Worm (Caenorhabditis elegans) whole organism, L4 larva: ENCODE results near the gene K10C2.12.
A peak's percentile ranks its signal among the peaks of the same experiment; 100 is the strongest.

ENCODE experiments used
- D1046.2 ChIP-seq: fragments of 200-800 bp; sonication (Bioruptor generic); IDR thresholded peaks from 2 replicates; pipeline ENCODE4 v1.3.6; 2022; ENCODE audit warnings: missing genetic modification characterization, missing compliant biosample characterization
- F37D6.2 ChIP-seq: sonication (generic microtip); optimal IDR thresholded peaks from 2 replicates; lab custom pipeline; 2016; ENCODE audit warnings: mild to moderate bottlenecking, missing genetic modification characterization, missing compliant biosample characterization
- F44E2.7 ChIP-seq: fragments of 200-800 bp; sonication (Bioruptor generic); IDR thresholded peaks from 2 replicates; pipeline ENCODE4 v2.1.2; 2022; ENCODE audit warnings: missing genetic modification characterization, missing compliant biosample characterization
- F49E8.2 ChIP-seq: sonication (generic microtip); optimal IDR thresholded peaks from 2 replicates; lab custom pipeline; 2016; ENCODE audit warnings: missing compliant biosample characterization, mild to moderate bottlenecking, missing genetic modification characterization, borderline replicate concordance
- R02D3.7 ChIP-seq: fragments of 150-350 bp; sonication (generic microtip); optimal IDR thresholded peaks from 3 replicates; lab custom pipeline; 2014; ENCODE audit warnings: missing biosample characterization, missing genetic modification characterization
- Y5F2A.4 ChIP-seq: fragments of 200-800 bp; sonication (Bioruptor generic); optimal IDR thresholded peaks from 2 replicates; lab custom pipeline; 2018; ENCODE audit warnings: mild to moderate bottlenecking, missing genetic modification characterization, missing compliant biosample characterization
- ZK337.2 ChIP-seq: fragments of 200-800 bp; sonication (Bioruptor generic); IDR thresholded peaks from 2 replicates; pipeline ENCODE4 v1.3.6; 2022; ENCODE audit warnings: missing genetic modification reagents, missing genetic modification characterization, missing compliant biosample characterization
- aha-1 ChIP-seq: fragments of 150-350 bp; peaks from one replicate; lab custom pipeline; 2014; ENCODE audit warnings: missing biosample characterization, missing genetic modification characterization
- arid-1 ChIP-seq: fragments of 200-800 bp; sonication (Bioruptor generic); conservative IDR thresholded peaks from 2 replicates; pipeline ENCODE4 v1.3.6; 2022; ENCODE audit warnings: missing genetic modification reagents, missing genetic modification characterization, missing compliant biosample characterization
- ceh-28 ChIP-seq: fragments of 150-350 bp; optimal IDR thresholded peaks from 2 replicates; lab custom pipeline; 2014; ENCODE audit warnings: missing biosample characterization, missing genetic modification reagents, missing genetic modification characterization
- cey-2 ChIP-seq: sonication (generic microtip); optimal IDR thresholded peaks from 3 replicates; lab custom pipeline; 2017; ENCODE audit warnings: missing genetic modification characterization, mild to moderate bottlenecking, missing compliant biosample characterization, antibody characterized with exemption, borderline replicate concordance; ENCODE audit not compliant: insufficient read depth
- ctbp-1 ChIP-seq: fragments of 200-800 bp; sonication (Bioruptor generic); IDR thresholded peaks from 2 replicates; pipeline ENCODE4 v1.3.6; 2022; ENCODE audit warnings: missing genetic modification reagents, missing genetic modification characterization, missing compliant biosample characterization
- daf-16 ChIP-seq, 3 experiments: sonication (generic microtip); optimal IDR thresholded peaks; 2 replicates each; lab custom pipeline; 2016 to 2017; ENCODE audit warnings: missing genetic modification characterization in 3 of 3, missing genetic modification reagents in 3 of 3, mild to moderate bottlenecking in 2 of 3, missing compliant biosample characterization in 2 of 3, missing biosample characterization in 1 of 3, moderate library complexity in 1 of 3
- daf-19 ChIP-seq: fragments of 200-800 bp; sonication (Bioruptor generic); conservative IDR thresholded peaks from 2 replicates; pipeline ENCODE4 v1.3.6; 2022; ENCODE audit warnings: missing genetic modification characterization, missing compliant biosample characterization
- dmd-6 ChIP-seq: fragments of 200-800 bp; sonication (Bioruptor generic); IDR thresholded peaks from 2 replicates; pipeline ENCODE4 v1.3.6; 2022; ENCODE audit warnings: missing genetic modification reagents, missing genetic modification characterization, missing compliant biosample characterization
- dmd-8 ChIP-seq: fragments of 200-800 bp; sonication (Bioruptor generic); IDR thresholded peaks from 2 replicates; pipeline ENCODE4 v1.3.6; 2022; ENCODE audit warnings: missing genetic modification characterization, missing compliant biosample characterization
- duxl-1 ChIP-seq: sonication (generic microtip); optimal IDR thresholded peaks from 2 replicates; lab custom pipeline; 2016; ENCODE audit warnings: mild to moderate bottlenecking, missing genetic modification characterization, moderate library complexity, missing compliant biosample characterization; ENCODE audit not compliant: poor library complexity
- dve-1 ChIP-seq: sonication (generic microtip); optimal IDR thresholded peaks from 2 replicates; lab custom pipeline; 2017; ENCODE audit warnings: antibody characterized with exemption, mild to moderate bottlenecking, missing genetic modification characterization, missing compliant biosample characterization; ENCODE audit not compliant: insufficient read depth
- gei-8 ChIP-seq: fragments of 200-800 bp; sonication (Bioruptor generic); optimal IDR thresholded peaks from 2 replicates; lab custom pipeline; 2018; ENCODE audit warnings: mild to moderate bottlenecking, missing genetic modification characterization, missing compliant biosample characterization
- hif-1 ChIP-seq, 2 experiments: sonication (generic microtip); optimal IDR thresholded peaks; 2 replicates each; lab custom pipeline; 2016 to 2017; ENCODE audit warnings: missing compliant biosample characterization in 2 of 2, missing genetic modification characterization in 2 of 2, missing genetic modification reagents in 2 of 2, missing genotype in 2 of 2, mild to moderate bottlenecking in 1 of 2
- jun-1 ChIP-seq: fragments of 150-350 bp; optimal IDR thresholded peaks from 2 replicates; lab custom pipeline; 2014; ENCODE audit warnings: missing biosample characterization, missing genetic modification reagents, missing genetic modification characterization
- lin-29 ChIP-seq: fragments of 200-800 bp; sonication (Bioruptor generic); IDR thresholded peaks from 2 replicates; pipeline ENCODE4 v1.3.6; 2022; ENCODE audit warnings: missing genetic modification reagents, missing genetic modification characterization, missing compliant biosample characterization
- lin-38 ChIP-seq: fragments of 200-800 bp; sonication (Bioruptor generic); IDR thresholded peaks from 2 replicates; pipeline ENCODE4 v1.3.6; 2022; ENCODE audit warnings: missing genetic modification reagents, missing genetic modification characterization, missing compliant biosample characterization
- lin-39 ChIP-seq: fragments of 150-350 bp; optimal IDR thresholded peaks from 2 replicates; lab custom pipeline; 2014; ENCODE audit warnings: missing biosample characterization, missing genetic modification reagents, missing genetic modification characterization
- lir-3 ChIP-seq: sonication (generic microtip); optimal IDR thresholded peaks from 2 replicates; lab custom pipeline; 2016; ENCODE audit warnings: mild to moderate bottlenecking, missing genetic modification characterization, missing compliant biosample characterization
- mxl-2 ChIP-seq: fragments of 200-800 bp; sonication (Bioruptor generic); conservative IDR thresholded peaks from 2 replicates; pipeline ENCODE4 v1.3.6; 2022; ENCODE audit warnings: missing genetic modification reagents, missing genetic modification characterization, missing compliant biosample characterization
- mxl-3 ChIP-seq: fragments of 200-800 bp; sonication (Bioruptor generic); optimal IDR thresholded peaks from 2 replicates; lab custom pipeline; 2018; ENCODE audit warnings: mild to moderate bottlenecking, missing genetic modification characterization, missing compliant biosample characterization
- nhr-102 ChIP-seq: sonication (generic microtip); optimal IDR thresholded peaks from 2 replicates; lab custom pipeline; 2016; ENCODE audit warnings: mild to moderate bottlenecking, missing genetic modification characterization, moderate library complexity, missing compliant biosample characterization
- nhr-11 ChIP-seq: fragments of 150-350 bp; optimal IDR thresholded peaks from 2 replicates; lab custom pipeline; 2014; ENCODE audit warnings: missing biosample characterization, missing genetic modification characterization
- nhr-28 ChIP-seq: fragments of 150-350 bp; optimal IDR thresholded peaks from 2 replicates; lab custom pipeline; 2014; ENCODE audit warnings: missing biosample characterization, missing genetic modification characterization
- nhr-41 ChIP-seq: fragments of 200-800 bp; sonication (Bioruptor generic); IDR thresholded peaks from 2 replicates; pipeline ENCODE4 v1.3.6; 2022; ENCODE audit warnings: missing genetic modification reagents, missing genetic modification characterization, missing compliant biosample characterization
- nhr-76 ChIP-seq: fragments of 150-350 bp; optimal IDR thresholded peaks from 2 replicates; lab custom pipeline; 2014; ENCODE audit warnings: missing biosample characterization, missing genetic modification characterization
- pqm-1 ChIP-seq: sonication (generic microtip); optimal IDR thresholded peaks from 2 replicates; lab custom pipeline; 2017; ENCODE audit warnings: missing biosample characterization, missing genetic modification characterization
- rbr-2 ChIP-seq: sonication (generic microtip); optimal IDR thresholded peaks from 2 replicates; lab custom pipeline; 2016; ENCODE audit warnings: missing genotype, missing genetic modification characterization, missing compliant biosample characterization
- sdz-12 ChIP-seq: fragments of 200-800 bp; sonication (Bioruptor generic); optimal IDR thresholded peaks from 2 replicates; lab custom pipeline; 2018; ENCODE audit warnings: mild to moderate bottlenecking, missing genetic modification characterization, missing compliant biosample characterization
- skn-1 ChIP-seq: fragments of 150-350 bp; optimal IDR thresholded peaks from 2 replicates; lab custom pipeline; 2014; ENCODE audit warnings: missing biosample characterization, missing genetic modification characterization
- snpc-1.2 ChIP-seq: fragments of 200-800 bp; sonication (Bioruptor generic); IDR thresholded peaks from 2 replicates; pipeline ENCODE4 v1.3.6; 2022; ENCODE audit warnings: missing genetic modification reagents, missing genetic modification characterization, missing compliant biosample characterization
- snpc-4 ChIP-seq: fragments of 150-350 bp; optimal IDR thresholded peaks from 2 replicates; lab custom pipeline; 2014; ENCODE audit warnings: missing biosample characterization, missing genetic modification characterization
- spr-1 ChIP-seq: sonication (generic microtip); optimal IDR thresholded peaks from 2 replicates; lab custom pipeline; 2016; ENCODE audit warnings: mild to moderate bottlenecking, missing genetic modification characterization, missing compliant biosample characterization
- spr-3 ChIP-seq: fragments of 200-800 bp; sonication (Bioruptor generic); optimal IDR thresholded peaks from 2 replicates; lab custom pipeline; 2018; ENCODE audit warnings: mild to moderate bottlenecking, missing genetic modification characterization, missing compliant biosample characterization
- tra-1 ChIP-seq: fragments of 200-800 bp; sonication (Bioruptor generic); IDR thresholded peaks from 2 replicates; pipeline ENCODE4 v1.3.6; 2022; ENCODE audit warnings: missing genetic modification reagents, missing genetic modification characterization, missing compliant biosample characterization
- unc-39 ChIP-seq: sonication (generic microtip); optimal IDR thresholded peaks from 2 replicates; lab custom pipeline; 2017; ENCODE audit warnings: missing biosample characterization, missing genetic modification characterization
- unc-62 ChIP-seq, 3 experiments: fragments of 150-350 bp in 1 of 3; sonication (generic microtip); optimal IDR thresholded peaks in 2 of 3; peaks in 1 of 3; 1 replicate in 1 of 3; 2 replicates in 2 of 3; lab custom pipeline; 2014 to 2017; ENCODE audit warnings: missing biosample characterization in 3 of 3, missing genetic modification characterization in 3 of 3, missing genetic modification reagents in 3 of 3, missing genotype in 1 of 3
- vab-7 ChIP-seq: fragments of 200-800 bp; sonication (Bioruptor generic); IDR thresholded peaks from 2 replicates; pipeline ENCODE4 v1.3.6; 2022; ENCODE audit warnings: missing genetic modification reagents, missing genetic modification characterization, missing compliant biosample characterization
- zfp-3 ChIP-seq: fragments of 200-800 bp; sonication (Bioruptor generic); conservative IDR thresholded peaks from 2 replicates; pipeline ENCODE4 v1.3.6; 2022; ENCODE audit warnings: missing genetic modification reagents, missing genetic modification characterization, missing compliant biosample characterization
- zip-11 ChIP-seq: fragments of 200-800 bp; sonication (Bioruptor generic); IDR thresholded peaks from 2 replicates; pipeline ENCODE4 v1.3.6; 2022; ENCODE audit warnings: missing genetic modification characterization, missing compliant biosample characterization
- zip-2 ChIP-seq: fragments of 150-350 bp; optimal IDR thresholded peaks from 2 replicates; lab custom pipeline; 2014; ENCODE audit warnings: missing biosample characterization, missing genetic modification characterization

K10C2.12 gene

ce11 chrX:6371192-6372116 lies 49.1 kb downstream of the K10C2.12 start (continued):
- TF ChIP-seq lin-29 (GFP tag; lab: Robert Waterston, UW) (peak; percentile 43; the same call in 1 of the 2 replicates), snpc-4 (tag; lab: Kevin White, UChicago) (no peak), rbr-2 (tag; lab: Kevin White, UChicago) (peak; percentile 73), snpc-1.2 (GFP tag; lab: Robert Waterston, UW) (peak; percentile 83), skn-1 (tag; lab: Kevin White, UChicago) (no peak), gei-8 (GFP tag; lab: Kevin White, UChicago) (peak; percentile 66), vab-7 (peak; percentile 90), F37D6.2 (tag; lab: Kevin White, UChicago) (peak; percentile 40), unc-62 (GFP tag; optimal IDR thresholded peaks at IDR 0.05 in 1 of 2; lab: Kevin White, UChicago) (peak in 1 of 2 experiments; percentile 92), unc-62 (tag; optimal IDR thresholded peaks at IDR 0.05; lab: Kevin White, UChicago) (no peak), aha-1 (tag; lab: Kevin White, UChicago) (peak; percentile 92), arid-1 (GFP tag; lab: Robert Waterston, UW) (no peak; the same call in 1 of the 2 replicates), unc-39 (tag; lab: Kevin White, UChicago) (no peak), pqm-1 (tag; lab: Kevin White, UChicago) (no peak), spr-3 (GFP tag; lab: Kevin White, UChicago) (peak; percentile 81), daf-19 (peak; percentile 86), dve-1 (tag; lab: Kevin White, UChicago) (peak; percentile 54), tra-1 (peak; percentile 80; the same call in 1 of the 2 replicates), lin-39 (no peak), F44E2.7 (GFP tag; lab: Robert Waterston, UW) (no peak), ZK337.2 (GFP tag; lab: Robert Waterston, UW) (0 out of 2 replicates have a peak, but pooled peaks have one; percentile 40), nhr-28 (tag; lab: Kevin White, UChicago) (peak; percentile 24), dmd-6 (GFP tag; lab: Robert Waterston, UW) (peak; percentile 68), mxl-3 (GFP tag; lab: Kevin White, UChicago) (no peak), ctbp-1 (GFP tag; lab: Robert Waterston, UW) (peak; percentile 85), nhr-11 (no peak), zip-2 (tag; lab: Kevin White, UChicago) (peak; percentile 43), R02D3.7 (tag; lab: Kevin White, UChicago) (no peak), jun-1 (tag; lab: Kevin White, UChicago) (no peak), sdz-12 (peak; percentile 87), dmd-8 (GFP tag; lab: Robert Waterston, UW) (peak; percentile 94), nhr-41 (peak; percentile 56; the same call in 1 of the 2 replicates), Y5F2A.4 (GFP tag; lab: Kevin White, UChicago) (peak; percentile 40), cey-2 (tag; lab: Kevin White, UChicago) (no peak), lir-3 (peak; percentile 60), hif-1 (tag; optimal IDR thresholded peaks at IDR 0.05; lab: Kevin White, UChicago) (no peak), ceh-28 (tag; lab: Kevin White, UChicago) (no peak), nhr-76 (tag; lab: Kevin White, UChicago) (no peak), zip-11 (GFP tag; lab: Robert Waterston, UW) (0 out of 2 replicates have a peak, but pooled peaks have one; percentile 21), F49E8.2 (tag; lab: Kevin White, UChicago) (peak; percentile 50), D1046.2 (GFP tag; lab: Robert Waterston, UW) (peak; percentile 87), spr-1 (tag; lab: Kevin White, UChicago) (peak; percentile 41), lin-38 (GFP tag; lab: Robert Waterston, UW) (no peak; the same call in 1 of the 2 replicates), nhr-102 (tag; lab: Kevin White, UChicago) (no peak), daf-16 (GFP tag; optimal IDR thresholded peaks at IDR 0.05; lab: Kevin White, UChicago) (peak; percentile 69 to 79), daf-16 (tag; optimal IDR thresholded peaks at IDR 0.05; lab: Kevin White, UChicago) (peak; percentile 54), zfp-3 (GFP tag; lab: Robert Waterston, UW) (peak; percentile 66), mxl-2 (GFP tag; lab: Robert Waterston, UW) (no peak), duxl-1 (tag; lab: Kevin White, UChicago) (peak; percentile 73)
